Worm (Caenorhabditis elegans) whole organism, early embryonic: ENCODE data around the gene C54E10.3.

Experiments
- aly-1 ChIP-seq: sonication (generic microtip); optimal IDR thresholded peaks from 2 replicates; lab custom pipeline; 2016; ENCODE audit warnings: missing genetic modification characterization, missing compliant biosample characterization
- ama-1 ChIP-seq: fragments of 150-350 bp; optimal IDR thresholded peaks from 2 replicates; lab custom pipeline; 2014
- ets-7 ChIP-seq: sonication (generic microtip); optimal IDR thresholded peaks from 2 replicates; lab custom pipeline; 2016; ENCODE audit warnings: missing genotype, missing genetic modification characterization, missing compliant biosample characterization
- flt-1 ChIP-seq: fragments of 200-800 bp; sonication (Bioruptor generic); IDR thresholded peaks from 2 replicates; pipeline ENCODE4 v1.3.6; 2022; ENCODE audit warnings: missing genetic modification characterization, missing compliant biosample characterization
- hmbx-1 ChIP-seq: sonication (generic microtip); optimal IDR thresholded peaks from 2 replicates; lab custom pipeline; 2016; ENCODE audit warnings: mild to moderate bottlenecking, missing genetic modification characterization, missing compliant biosample characterization
- hnd-1 ChIP-seq: sonication (generic microtip); optimal IDR thresholded peaks from 2 replicates; lab custom pipeline; 2016; ENCODE audit warnings: missing genetic modification characterization, missing compliant biosample characterization
- scrt-1 ChIP-seq: fragments of 200-800 bp; sonication (Bioruptor generic); IDR thresholded peaks from 2 replicates; pipeline ENCODE4 v1.3.6; 2022; ENCODE audit warnings: missing genetic modification characterization, missing compliant biosample characterization
- tbx-11 ChIP-seq: fragments of 200-800 bp; sonication (Bioruptor generic); IDR thresholded peaks from 2 replicates; pipeline ENCODE4 v1.3.6; 2022; ENCODE audit warnings: missing genetic modification characterization, missing compliant biosample characterization
- tbx-37 ChIP-seq: fragments of 200-800 bp; sonication (Bioruptor generic); conservative IDR thresholded peaks from 2 replicates; pipeline ENCODE4 v1.3.6; 2022; ENCODE audit warnings: missing genetic modification reagents, missing genetic modification characterization, missing compliant biosample characterization
- tra-4 ChIP-seq: sonication (generic microtip); optimal IDR thresholded peaks from 2 replicates; lab custom pipeline; 2017; ENCODE audit warnings: missing genetic modification characterization, missing compliant biosample characterization

- TF ChIP-seq tbx-37 (GFP tag; lab: Robert Waterston, UW) (no peak), flt-1 (GFP tag; lab: Robert Waterston, UW) (no peak), scrt-1 (GFP tag; lab: Robert Waterston, UW) (no peak), tbx-11 (GFP tag; lab: Robert Waterston, UW) (no peak), ama-1 (lab: Kevin White, UChicago) (no peak), hmbx-1 (no peak), aly-1 (no peak), hnd-1 (tag; lab: Kevin White, UChicago) (no peak), ets-7 (tag; lab: Kevin White, UChicago) (no peak), tra-4 (tag; lab: Kevin White, UChicago) (no peak)
Measured at ce11 chrV:18859121-18859520, 48.3 kb downstream of the C54E10.3 start, which contains the start of gene wars-1.
